Fruit fly (Drosophila melanogaster) whole organism, embryonic: ENCODE measurements around the gene CG31957.
A peak's percentile ranks its signal among the peaks of the same experiment; 100 is the strongest.

Experiments used
- BtbVII ChIP-seq: fragments of 200-800 bp; sonication (Bioruptor generic); optimal IDR thresholded peaks from 3 replicates; lab custom pipeline; 2017; ENCODE audit warnings: missing biosample characterization, mild to moderate bottlenecking, missing genetic modification characterization
- CG10366 ChIP-seq: fragments of 200-800 bp; sonication (Bioruptor generic); IDR thresholded peaks from 2 replicates; pipeline ENCODE4 v1.3.6; 2022; ENCODE audit warnings: missing biosample characterization, missing genetic modification characterization
- CG10543 ChIP-seq: fragments of 200-800 bp; sonication (Bioruptor generic); optimal IDR thresholded peaks from 3 replicates; lab custom pipeline; 2017; ENCODE audit warnings: missing biosample characterization, mild to moderate bottlenecking, missing genetic modification characterization, moderate library complexity
- CG11695 ChIP-seq: fragments of 200-800 bp; sonication (Bioruptor generic); IDR thresholded peaks from 3 replicates; pipeline ENCODE4 v1.3.6; 2022; ENCODE audit warnings: missing biosample characterization, missing genetic modification characterization
- CG11723 ChIP-seq: fragments of 200-800 bp; sonication (Bioruptor generic); optimal IDR thresholded peaks from 2 replicates; lab custom pipeline; 2017; ENCODE audit warnings: missing biosample characterization, mild to moderate bottlenecking, missing genetic modification characterization
- CG12659 ChIP-seq: fragments of 200-800 bp; sonication (Bioruptor generic); optimal IDR thresholded peaks from 3 replicates; lab custom pipeline; 2017; ENCODE audit warnings: mild to moderate bottlenecking, missing biosample characterization, missing genetic modification reagents, missing genetic modification characterization
- CG15269 ChIP-seq: fragments of 200-800 bp; sonication (Bioruptor generic); optimal IDR thresholded peaks from 2 replicates; lab custom pipeline; 2018; ENCODE audit warnings: missing biosample characterization, mild to moderate bottlenecking, missing genetic modification characterization, moderate library complexity
- CG16779 ChIP-seq: fragments of 200-800 bp; sonication (Bioruptor generic); IDR thresholded peaks from 2 replicates; pipeline ENCODE4 v1.3.6; 2022; ENCODE audit warnings: missing biosample characterization, missing genetic modification characterization
- CG16815 ChIP-seq: fragments of 200-800 bp; sonication (Bioruptor generic); optimal IDR thresholded peaks from 3 replicates; lab custom pipeline; 2017; ENCODE audit warnings: missing biosample characterization, mild to moderate bottlenecking, missing genetic modification characterization
- CG17829 ChIP-seq: fragments of 200-800 bp; optimal IDR thresholded peaks from 2 replicates; lab custom pipeline; 2019; ENCODE audit warnings: missing biosample characterization, mild to moderate bottlenecking, missing genetic modification characterization, moderate library complexity
- CG1792 ChIP-seq: fragments of 200-800 bp; sonication (Bioruptor generic); optimal IDR thresholded peaks from 2 replicates; lab custom pipeline; 2016; ENCODE audit warnings: missing biosample characterization, missing genetic modification characterization
- CG3407 ChIP-seq: fragments of 200-800 bp; sonication (Bioruptor generic); optimal IDR thresholded peaks from 2 replicates; lab custom pipeline; 2018; ENCODE audit warnings: missing biosample characterization, mild to moderate bottlenecking, missing genetic modification characterization
- CG43689 ChIP-seq: fragments of 200-800 bp; sonication (Bioruptor generic); IDR thresholded peaks from 2 replicates; pipeline ENCODE4 v1.3.6; 2022; ENCODE audit warnings: missing biosample characterization, missing genetic modification characterization
- CG4404 ChIP-seq: fragments of 200-800 bp; sonication (Bioruptor generic); IDR thresholded peaks from 2 replicates; pipeline ENCODE4 v1.3.6; 2022; ENCODE audit warnings: missing biosample characterization, missing genetic modification characterization
- CG7928 ChIP-seq: fragments of 200-800 bp; sonication (Bioruptor generic); optimal IDR thresholded peaks from 2 replicates; lab custom pipeline; 2017; ENCODE audit warnings: missing biosample characterization, mild to moderate bottlenecking, missing genetic modification characterization
- CG8478 ChIP-seq: fragments of >200 bp; optimal IDR thresholded peaks from 2 replicates; lab custom pipeline; 2018
- CG9727 ChIP-seq: fragments of 200-800 bp; sonication (Bioruptor generic); optimal IDR thresholded peaks from 3 replicates; lab custom pipeline; 2017; ENCODE audit warnings: missing biosample characterization, mild to moderate bottlenecking, missing genetic modification characterization
- CHES-1-like ChIP-seq: fragments of 200-800 bp; sonication (Bioruptor generic); optimal IDR thresholded peaks from 2 replicates; lab custom pipeline; 2016; ENCODE audit warnings: missing biosample characterization, missing genetic modification characterization
- Eip74EF ChIP-seq, 2 experiments: fragments of 200-800 bp in 1 of 2; fragments of >200 bp in 1 of 2; sonication (Bioruptor generic) in 1 of 2; optimal IDR thresholded peaks; 2 replicates each; lab custom pipeline; 2017 to 2019; ENCODE audit warnings: missing biosample characterization in 2 of 2, missing genetic modification characterization in 2 of 2, mild to moderate bottlenecking in 1 of 2, moderate library complexity in 1 of 2
- H2.0 ChIP-seq: fragments of 200-800 bp; sonication (Bioruptor generic); IDR thresholded peaks from 2 replicates; pipeline ENCODE4 v1.3.6; 2022; ENCODE audit warnings: missing biosample characterization, missing genetic modification characterization
- Lim3 ChIP-seq: fragments of 200-800 bp; sonication (Bioruptor generic); IDR thresholded peaks from 2 replicates; pipeline ENCODE4 v1.3.6; 2022; ENCODE audit warnings: missing biosample characterization, missing genetic modification characterization
- MTF-1 ChIP-seq: fragments of 200-800 bp; sonication (Bioruptor generic); optimal IDR thresholded peaks from 2 replicates; lab custom pipeline; 2018; ENCODE audit warnings: missing biosample characterization, mild to moderate bottlenecking, missing genetic modification characterization, borderline replicate concordance
- Med ChIP-seq: fragments of 200-800 bp; sonication (Bioruptor generic); peaks from one replicate; lab custom pipeline; 2016; ENCODE audit warnings: missing biosample characterization, missing genetic modification characterization, mild to moderate bottlenecking, inconsistent platforms, moderate library complexity
- Nf-YC ChIP-seq: fragments of 200-800 bp; optimal IDR thresholded peaks from 3 replicates; lab custom pipeline; 2019; ENCODE audit warnings: missing biosample characterization, mild to moderate bottlenecking, missing genetic modification characterization, moderate library complexity
- Pdp1 ChIP-seq, 2 experiments: fragments of 200-800 bp; sonication (Bioruptor generic); optimal IDR thresholded peaks; 3 replicates each; lab custom pipeline; 2016; ENCODE audit warnings: missing biosample characterization in 2 of 2, missing genetic modification characterization in 2 of 2, mild to moderate bottlenecking in 1 of 2, moderate library complexity in 1 of 2
- Sry-β ChIP-seq: fragments of 200-800 bp; sonication (Bioruptor generic); optimal IDR thresholded peaks from 2 replicates; lab custom pipeline; 2018; ENCODE audit warnings: missing biosample characterization, mild to moderate bottlenecking, missing genetic modification characterization, moderate library complexity
- Sry-δ ChIP-seq: fragments of 200-800 bp; sonication (Bioruptor generic); optimal IDR thresholded peaks from 2 replicates; lab custom pipeline; 2016; ENCODE audit warnings: missing biosample characterization, missing genetic modification characterization
- Ssrp ChIP-seq: fragments of 200-800 bp; sonication (Bioruptor generic); optimal IDR thresholded peaks from 2 replicates; lab custom pipeline; 2018; ENCODE audit warnings: missing biosample characterization, mild to moderate bottlenecking, missing genetic modification characterization, moderate library complexity
- TFAM ChIP-seq: fragments of 200-800 bp; sonication (Bioruptor generic); optimal IDR thresholded peaks from 2 replicates; lab custom pipeline; 2017; ENCODE audit warnings: missing biosample characterization, missing genetic modification characterization, inconsistent platforms
- abd-A ChIP-seq: fragments of 200-800 bp; sonication (Bioruptor generic); optimal IDR thresholded peaks from 3 replicates; lab custom pipeline; 2019; ENCODE audit warnings: missing biosample characterization, mild to moderate bottlenecking, missing genetic modification characterization, moderate library complexity
- ara ChIP-seq: fragments of 200-800 bp; sonication (Bioruptor generic); IDR thresholded peaks from 2 replicates; pipeline ENCODE4 v1.3.6; 2022; ENCODE audit warnings: missing biosample characterization, missing genetic modification characterization
- cas ChIP-seq: fragments of 200-800 bp; sonication (Bioruptor generic); IDR thresholded peaks from 2 replicates; pipeline ENCODE4 v1.3.6; 2022; ENCODE audit warnings: missing biosample characterization, missing genetic modification characterization
- ci ChIP-seq: fragments of 200-800 bp; sonication (Bioruptor generic); IDR thresholded peaks from 3 replicates; pipeline ENCODE4 v1.3.6; 2022; ENCODE audit warnings: missing biosample characterization, missing genetic modification characterization
- dimm ChIP-seq: fragments of 200-800 bp; sonication (Bioruptor generic); IDR thresholded peaks from 2 replicates; pipeline ENCODE4 v1.3.6; 2022; ENCODE audit warnings: missing biosample characterization, missing genetic modification characterization
- eve ChIP-seq, 2 experiments: fragments of >200 bp; optimal IDR thresholded peaks; 2 replicates each; lab custom pipeline; 2017; ENCODE audit warnings: missing biosample characterization in 2 of 2, missing genetic modification characterization in 2 of 2
- gfzf ChIP-seq: fragments of 200-800 bp; sonication (Bioruptor generic); optimal IDR thresholded peaks from 2 replicates; lab custom pipeline; 2016; ENCODE audit warnings: missing biosample characterization, mild to moderate bottlenecking, missing genetic modification characterization, moderate library complexity
- lab ChIP-seq: fragments of 200-800 bp; sonication (Bioruptor generic); optimal IDR thresholded peaks from 3 replicates; lab custom pipeline; 2017; ENCODE audit warnings: missing biosample characterization, missing genetic modification characterization, mild to moderate bottlenecking, moderate library complexity, missing genetic modification reagents
- lbe ChIP-seq: fragments of 200-800 bp; sonication (Bioruptor generic); optimal IDR thresholded peaks from 2 replicates; lab custom pipeline; 2016; ENCODE audit warnings: missing biosample characterization, mild to moderate bottlenecking, missing genetic modification characterization
- mam ChIP-seq: fragments of 200-800 bp; sonication (Bioruptor generic); optimal IDR thresholded peaks from 3 replicates; lab custom pipeline; 2016; ENCODE audit warnings: missing biosample characterization, missing genetic modification characterization
- nerfin-2 ChIP-seq: fragments of 200-800 bp; sonication (Bioruptor generic); IDR thresholded peaks from 2 replicates; pipeline ENCODE4 v1.3.6; 2022; ENCODE audit warnings: missing biosample characterization, missing genetic modification characterization; ENCODE audit not compliant: partially characterized antibody
- oc ChIP-seq: fragments of 200-800 bp; sonication (Bioruptor generic); optimal IDR thresholded peaks from 2 replicates; lab custom pipeline; 2018; ENCODE audit warnings: missing biosample characterization, mild to moderate bottlenecking, missing genetic modification characterization, moderate library complexity
- schlank ChIP-seq: fragments of 200-800 bp; sonication (Bioruptor generic); optimal IDR thresholded peaks from 2 replicates; lab custom pipeline; 2018; ENCODE audit warnings: missing biosample characterization, mild to moderate bottlenecking, missing genetic modification characterization
- sisA ChIP-seq: fragments of 200-800 bp; sonication (Bioruptor generic); IDR thresholded peaks from 2 replicates; pipeline ENCODE4 v1.3.6; 2022; ENCODE audit warnings: missing biosample characterization, missing genetic modification characterization
- so ChIP-seq: fragments of 200-800 bp; sonication (Bioruptor generic); IDR thresholded peaks from 3 replicates; pipeline ENCODE4 v1.3.6; 2022; ENCODE audit warnings: missing biosample characterization, missing genetic modification characterization
- sob ChIP-seq: fragments of 200-800 bp; sonication (Bioruptor generic); IDR thresholded peaks from 2 replicates; pipeline ENCODE4 v1.3.6; 2022; ENCODE audit warnings: missing biosample characterization, missing genetic modification characterization
- ssp ChIP-seq: fragments of 200-800 bp; sonication (Bioruptor generic); IDR thresholded peaks from 2 replicates; pipeline ENCODE4 v1.3.6; 2022; ENCODE audit warnings: missing biosample characterization, missing genetic modification characterization
- tio ChIP-seq: fragments of 200-800 bp; sonication (Bioruptor generic); optimal IDR thresholded peaks from 2 replicates; lab custom pipeline; 2017; ENCODE audit warnings: missing biosample characterization, missing genetic modification characterization, inconsistent platforms
- trh ChIP-seq: fragments of 200-800 bp; sonication (Bioruptor generic); optimal IDR thresholded peaks from 2 replicates; lab custom pipeline; 2016; ENCODE audit warnings: missing biosample characterization, missing genetic modification characterization
- unc-4 ChIP-seq: fragments of 200-800 bp; sonication (Bioruptor generic); IDR thresholded peaks from 2 replicates; pipeline ENCODE4 v1.3.6; 2022; ENCODE audit warnings: missing biosample characterization, missing genetic modification characterization; ENCODE audit not compliant: partially characterized antibody
- z ChIP-seq: fragments of 200-800 bp; sonication (Bioruptor generic); IDR thresholded peaks from 3 replicates; pipeline ENCODE4 v1.3.6; 2022; ENCODE audit warnings: missing biosample characterization, missing genetic modification characterization

CG31957 gene

dm6 chr2L:3827406-3828133 is 44.7 kb downstream of the CG31957 start (continued):
- TF ChIP-seq CG4404 (GFP tag; lab: Robert Waterston, UW) (peak; percentile 94), trh (GFP tag; lab: Kevin White, UChicago) (peak; percentile 21), abd-A (tag; lab: Kevin White, UChicago) (no peak), CG11695 (GFP tag; lab: Robert Waterston, UW) (peak; percentile 61; the same call in 2 of the 3 replicates), eve (GFP tag; optimal IDR thresholded peaks at IDR 0.05; lab: Kevin White, UChicago) (peak; percentile 45 to 59), Pdp1 (GFP tag; optimal IDR thresholded peaks at IDR 0.05; lab: Kevin White, UChicago) (peak in 1 of 2 experiments; percentile 35), unc-4 (GFP tag; lab: Robert Waterston, UW) (no peak), CHES-1-like (GFP tag; lab: Kevin White, UChicago) (peak; percentile 46), ara (GFP tag; lab: Robert Waterston, UW) (peak; percentile 84), Lim3 (GFP tag; lab: Robert Waterston, UW) (no peak), BtbVII (GFP tag; lab: Kevin White, UChicago) (no peak), ssp (no peak), so (GFP tag; lab: Robert Waterston, UW) (0 out of 3 replicates have a peak, but pooled peaks have one; percentile 18), CG17829 (tag; lab: Kevin White, UChicago) (peak; percentile 97), MTF-1 (peak; percentile 19), CG3407 (GFP tag; lab: Kevin White, UChicago) (peak; percentile 85), CG16779 (no peak), CG10366 (GFP tag; lab: Robert Waterston, UW) (0 out of 2 replicates have a peak, but pooled peaks have one; percentile 7), z (GFP tag; lab: Robert Waterston, UW) (no peak), CG9727 (peak; percentile 98), Eip74EF (GFP tag; optimal IDR thresholded peaks at IDR 0.05; lab: Kevin White, UChicago) (no peak), CG8478 (lab: Kevin White, UChicago) (no peak), lbe (GFP tag; lab: Kevin White, UChicago) (no peak), CG1792 (GFP tag; lab: Kevin White, UChicago) (no peak), tio (GFP tag; lab: Kevin White, UChicago) (peak; percentile 73), cas (GFP tag; lab: Robert Waterston, UW) (no peak), Nf-YC (tag; lab: Kevin White, UChicago) (no peak), nerfin-2 (no peak), CG15269 (no peak), ci (GFP tag; lab: Robert Waterston, UW) (peak; percentile 63), H2.0 (GFP tag; lab: Robert Waterston, UW) (peak; percentile 49), CG7928 (GFP tag; lab: Kevin White, UChicago) (no peak), TFAM (GFP tag; lab: Kevin White, UChicago) (peak; percentile 30), CG43689 (GFP tag; lab: Robert Waterston, UW) (no peak), CG11723 (no peak), CG16815 (peak; percentile 86), Med (GFP tag; lab: Kevin White, UChicago) (peak; percentile 75), Sry-β (GFP tag; lab: Kevin White, UChicago) (peak; percentile 13), Sry-δ (peak; percentile 9), sob (GFP tag; lab: Robert Waterston, UW) (no peak), mam (GFP tag; lab: Kevin White, UChicago) (no peak), gfzf (no peak), schlank (tag; lab: Kevin White, UChicago) (no peak), CG10543 (GFP tag; lab: Kevin White, UChicago) (no peak), Ssrp (peak; percentile 76), sisA (GFP tag; lab: Robert Waterston, UW) (no peak), oc (tag; lab: Kevin White, UChicago) (no peak), dimm (no peak), CG12659 (GFP tag; lab: Kevin White, UChicago) (no peak), lab (GFP tag; lab: Kevin White, UChicago) (no peak)
